Worm (Caenorhabditis elegans) whole organism, L2 larva: Measurements from ENCODE around the gene toe-2.

Source experiments
- F13H6.1 ChIP-seq: sonication (generic microtip); optimal IDR thresholded peaks from 2 replicates; lab custom pipeline; 2016; ENCODE audit warnings: missing genetic modification characterization, missing compliant biosample characterization
- aly-2 ChIP-seq: fragments of 150-350 bp; optimal IDR thresholded peaks from 2 replicates; lab custom pipeline; 2014; ENCODE audit warnings: missing biosample characterization, missing genetic modification characterization
- ama-1 ChIP-seq: fragments of 150-350 bp; optimal IDR thresholded peaks from 2 replicates; lab custom pipeline; 2018; ENCODE audit warnings: inconsistent platforms
- blmp-1 ChIP-seq: sonication (generic microtip); optimal IDR thresholded peaks from 2 replicates; lab custom pipeline; 2017; ENCODE audit warnings: missing genetic modification characterization, mild to moderate bottlenecking, missing compliant biosample characterization, antibody characterized with exemption, moderate library complexity; ENCODE audit not compliant: insufficient read depth
- ceh-82 ChIP-seq: fragments of 150-350 bp; optimal IDR thresholded peaks from 2 replicates; lab custom pipeline; 2014; ENCODE audit warnings: missing biosample characterization, missing genetic modification characterization
- elt-1 ChIP-seq: fragments of 150-350 bp; optimal IDR thresholded peaks from 2 replicates; lab custom pipeline; 2014; ENCODE audit warnings: missing biosample characterization, missing genetic modification characterization
- elt-3 ChIP-seq: sonication (generic microtip); optimal IDR thresholded peaks from 2 replicates; lab custom pipeline; 2017; ENCODE audit warnings: missing biosample characterization, missing genetic modification characterization
- lin-39 ChIP-seq: fragments of 150-350 bp; optimal IDR thresholded peaks from 2 replicates; lab custom pipeline; 2014; ENCODE audit warnings: missing biosample characterization, missing genetic modification reagents, missing genetic modification characterization
- mdl-1 ChIP-seq, 2 experiments: fragments of 150-350 bp in 1 of 2; sonication (generic microtip) in 1 of 2; optimal IDR thresholded peaks; 2 replicates each; lab custom pipeline; 2017; ENCODE audit warnings: missing biosample characterization in 2 of 2, missing genetic modification characterization in 2 of 2
- nhr-237 ChIP-seq: fragments of 150-350 bp; optimal IDR thresholded peaks from 2 replicates; lab custom pipeline; 2014; ENCODE audit warnings: missing biosample characterization, missing genetic modification characterization
- nhr-25 ChIP-seq: fragments of 150-350 bp; sonication (generic microtip); optimal IDR thresholded peaks from 3 replicates; lab custom pipeline; 2014; ENCODE audit warnings: missing biosample characterization, missing genetic modification characterization
- skn-1 ChIP-seq: sonication (generic microtip); optimal IDR thresholded peaks from 2 replicates; lab custom pipeline; 2017; ENCODE audit warnings: missing biosample characterization, missing genetic modification characterization

DNA sequence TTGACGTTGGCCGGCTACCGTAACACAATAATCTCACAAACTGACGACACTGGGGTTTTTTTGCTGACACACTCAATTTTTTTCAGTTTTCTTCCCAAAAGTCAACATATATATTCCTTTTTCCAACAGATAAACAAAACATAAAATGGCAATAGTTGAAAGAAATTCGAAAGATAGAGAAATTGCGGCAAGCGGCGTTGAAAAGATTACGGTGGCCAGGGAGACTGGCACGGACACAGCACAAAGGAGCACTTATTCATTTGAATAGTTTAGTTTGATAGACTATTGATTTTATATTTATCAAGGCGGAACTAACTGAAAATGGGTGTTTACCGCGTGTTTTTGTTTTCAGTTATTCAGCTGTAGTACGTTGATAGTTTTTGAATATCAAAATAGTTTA, at the start of gene toe-2:
- TF ChIP-seq elt-1 = no peak
- no peak for TF ChIP-seq ama-1 (lab: Kevin White, UChicago)
- TF ChIP-seq elt-3 = no peak
- no peak for TF ChIP-seq aly-2 (tag; lab: Kevin White, UChicago)
- no peak for TF ChIP-seq F13H6.1 (tag; lab: Kevin White, UChicago)
- no peak for TF ChIP-seq blmp-1 (tag; lab: Kevin White, UChicago)
- no peak for TF ChIP-seq ceh-82 (tag; lab: Kevin White, UChicago)
- no peak for TF ChIP-seq mdl-1 (tag; optimal IDR thresholded peaks at IDR 0.05; lab: Kevin White, UChicago)
- no peak for TF ChIP-seq nhr-25 (tag; lab: Kevin White, UChicago)
- no peak for TF ChIP-seq lin-39 (tag; lab: Kevin White, UChicago)
- no peak for TF ChIP-seq nhr-237
- TF ChIP-seq skn-1 (tag; lab: Kevin White, UChicago) = no peak
